Worm (Caenorhabditis elegans) whole organism, L4/young adult: ENCODE measurements around the gene C45H4.14.

Source experiments
- dao-5 ChIP-seq: sonication (generic microtip); optimal IDR thresholded peaks from 2 replicates; lab custom pipeline; 2016; ENCODE audit warnings: missing genotype, missing genetic modification characterization, moderate library complexity, missing compliant biosample characterization
- him-1 ChIP-seq: sonication (generic microtip); optimal IDR thresholded peaks from 2 replicates; lab custom pipeline; 2016; ENCODE audit warnings: missing genotype, missing genetic modification reagents, missing genetic modification characterization, missing compliant biosample characterization

- TF ChIP-seq him-1 (tag; lab: Kevin White, UChicago) (no peak), dao-5 (tag; lab: Kevin White, UChicago) (no peak)
These were observed 4.0 kb downstream of the C45H4.14 start, which contains the start of gene srbc-21 for ce11 chrV:2155232-2155631.
